Worm (Caenorhabditis elegans): ENCODE measurements around the gene Y19D10B.6.
"Not testable (repeated sequence)": the region's sequence is repeated elsewhere in the genome, so short reads cannot be mapped to it uniquely, and the experiment has no call there.

Gene Y19D10B.6

ce11 chrV:2324260-2324659, 3.4 kb upstream of the Y19D10B.6 start (continued):
- no peak for TF ChIP-seq ceh-82 (tag; optimal IDR thresholded peaks at IDR 0.05)
- peak; percentile 85 for TF ChIP-seq nhr-28 (tag; optimal IDR thresholded peaks at IDR 0.05)
- no peak for TF ChIP-seq ces-1 (GFP tag; optimal IDR thresholded peaks at IDR 0.05)
- no peak for TF ChIP-seq Y105C5A.15 (GFP tag; IDR thresholded peaks at IDR 0.05)
- no peak for TF ChIP-seq mdt-29 (GFP tag; IDR thresholded peaks at IDR 0.05)
- TF ChIP-seq ZK337.2 (GFP tag; IDR thresholded peaks at IDR 0.05): no peak
- TF ChIP-seq dmd-8 (GFP tag; IDR thresholded peaks at IDR 0.05): no peak
- TF ChIP-seq nhr-6 (tag; optimal IDR thresholded peaks at IDR 0.05): no peak
- TF ChIP-seq lin-15B (tag; optimal IDR thresholded peaks at IDR 0.05): no peak
- no peak for TF ChIP-seq ceh-28 (tag; optimal IDR thresholded peaks at IDR 0.05)
- no peak for TF ChIP-seq unc-39 (tag; optimal IDR thresholded peaks at IDR 0.05)
- no peak for TF ChIP-seq lin-29 (GFP tag; IDR thresholded peaks at IDR 0.05)
- no peak for TF ChIP-seq nhr-48 (tag; optimal IDR thresholded peaks at IDR 0.05)
- TF ChIP-seq arid-1 (GFP tag; conservative IDR thresholded peaks at IDR 0.05): no peak
- no peak for TF ChIP-seq dmd-9 (GFP tag; IDR thresholded peaks at IDR 0.05)
- TF ChIP-seq ztf-7 (tag; optimal IDR thresholded peaks at IDR 0.05): no peak
- TF ChIP-seq rbr-2 (tag; optimal IDR thresholded peaks at IDR 0.05): no peak
- no peak for TF ChIP-seq lim-7 (GFP tag; IDR thresholded peaks at IDR 0.05)
- TF ChIP-seq mxl-2 (GFP tag; conservative IDR thresholded peaks at IDR 0.05): no peak
- TF ChIP-seq attf-4 (tag; optimal IDR thresholded peaks at IDR 0.05): no peak
- TF ChIP-seq T20F7.1 (GFP tag; optimal IDR thresholded peaks at IDR 0.05): no peak
- peak; percentile 69; the same call in 1 of the 2 replicates for TF ChIP-seq lin-1 (GFP tag; IDR thresholded peaks at IDR 0.05)
- TF ChIP-seq nhr-237 (tag; optimal IDR thresholded peaks at IDR 0.05): no peak

- TF ChIP-seq dmd-9 (GFP tag; IDR thresholded peaks at IDR 0.05); hlh-11 (tag; optimal IDR thresholded peaks at IDR 0.05); mdt-29 (GFP tag; IDR thresholded peaks at IDR 0.05): not testable (repeated sequence)
Observed at ce11 chrV:2322466-2322865, 1.6 kb upstream of the Y19D10B.6 start, which contains the start of gene pud-1.2. TSS of gene pud-1.2 (minus strand) at chrV:2322566.

ce11 chrV:2308246-2308645, 12.7 kb downstream of the Y19D10B.6 start:
- TF ChIP-seq daf-19 (GFP tag; conservative IDR thresholded peaks at IDR 0.05) (no peak), hlh-30 (tag; optimal IDR thresholded peaks at IDR 0.05; ENCODE audit: insufficient read depth) (no peak), php-3 (GFP tag; IDR thresholded peaks at IDR 0.05) (0 out of 2 replicates have a peak, but pooled peaks have one; percentile 20), dpl-1 (GFP tag; optimal IDR thresholded peaks at IDR 0.05) (no peak), nhr-77 (tag; optimal IDR thresholded peaks at IDR 0.05) (peak; percentile 89), nhr-28 (tag; optimal IDR thresholded peaks at IDR 0.05) (peak; percentile 81), daf-16 (GFP tag; optimal IDR thresholded peaks at IDR 0.05) (no peak), daf-16 (tag; optimal IDR thresholded peaks at IDR 0.05) (peak; percentile 84), aly-2 (tag; optimal IDR thresholded peaks at IDR 0.05) (no peak), nhr-237 (tag; optimal IDR thresholded peaks at IDR 0.05) (no peak), hmg-1.1 (GFP tag; IDR thresholded peaks at IDR 0.05) (no peak), F44E2.7 (GFP tag; IDR thresholded peaks at IDR 0.05) (no peak), hif-1 (tag; optimal IDR thresholded peaks at IDR 0.05) (no peak), nhr-11 (tag; optimal IDR thresholded peaks at IDR 0.05) (no peak), nhr-48 (tag; optimal IDR thresholded peaks at IDR 0.05) (peak; percentile 62), pqm-1 (tag; optimal IDR thresholded peaks at IDR 0.05) (peak; percentile 94), lin-1 (GFP tag; IDR thresholded peaks at IDR 0.05) (peak; percentile 73), dmd-6 (GFP tag; IDR thresholded peaks at IDR 0.05) (peak; percentile 99), aha-1 (tag) (no peak), unc-62 (GFP tag; optimal IDR thresholded peaks at IDR 0.05 in 1 of 2) (peak in 1 of 2 experiments; percentile 22), unc-62 (tag; optimal IDR thresholded peaks at IDR 0.05) (no peak), tra-1 (GFP tag; IDR thresholded peaks at IDR 0.05) (peak; percentile 87), dve-1 (tag; optimal IDR thresholded peaks at IDR 0.05; ENCODE audit: insufficient read depth) (peak; percentile 86), tag-97 (GFP tag; IDR thresholded peaks at IDR 0.05) (no peak), fkh-10 (GFP tag; optimal IDR thresholded peaks at IDR 0.05) (no peak), mxl-3 (GFP tag; optimal IDR thresholded peaks at IDR 0.05) (peak; percentile 15), hlh-11 (tag; optimal IDR thresholded peaks at IDR 0.05) (peak; percentile 79), lim-7 (GFP tag; IDR thresholded peaks at IDR 0.05) (no peak), lin-29 (GFP tag; IDR thresholded peaks at IDR 0.05) (no peak)

All from whole organism, L4 larva.